Fruit fly (Drosophila melanogaster): ENCODE data around the gene t-Grip91.

t-Grip91 gene

DNA sequence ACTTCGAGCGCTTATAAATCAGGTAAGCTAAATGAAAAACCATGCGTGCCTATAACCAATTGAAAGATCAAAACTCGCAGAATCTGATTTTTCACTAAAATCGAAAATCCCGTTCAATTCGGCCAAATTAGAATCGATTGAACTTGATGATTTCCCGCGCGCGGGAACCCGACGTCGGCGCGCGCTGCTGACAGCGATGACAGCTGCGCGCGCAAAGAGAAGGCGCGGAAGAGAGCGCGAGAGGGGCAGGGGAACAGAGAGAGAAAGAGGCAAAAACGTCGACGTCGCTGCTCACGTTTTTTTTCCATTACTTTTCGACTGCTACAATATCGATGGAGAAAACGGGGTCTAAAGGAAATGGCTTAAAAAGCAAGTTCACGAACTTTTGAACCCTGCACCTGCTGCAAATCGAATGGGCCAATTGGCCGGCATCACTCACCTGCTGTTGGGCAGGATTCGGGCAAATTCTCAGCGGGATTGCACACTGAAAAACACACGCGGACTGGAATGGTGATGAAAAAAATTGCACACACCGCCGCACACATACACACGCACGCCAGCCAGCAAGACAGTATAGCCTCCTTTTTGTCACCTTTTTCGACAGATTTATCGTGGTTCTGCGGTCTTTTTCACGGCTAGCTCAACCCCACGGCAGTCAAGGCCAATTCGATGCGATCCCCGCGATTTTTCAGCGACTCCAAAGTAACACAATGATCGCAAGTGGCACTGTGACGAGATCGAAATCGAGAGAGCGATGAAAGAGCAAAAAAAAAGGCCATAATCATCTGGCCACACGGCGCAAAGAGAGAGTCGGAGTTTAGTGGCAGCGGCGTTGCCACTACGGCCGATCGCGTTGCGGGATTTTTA lies 36.3 kb upstream of the t-Grip91 start, which contains the start of gene CycE (continued):
- TF ChIP-seq vnd (GFP tag; IDR thresholded peaks at IDR 0.05; ENCODE audit: partially characterized antibody) (no peak), CG11247 (GFP tag; IDR thresholded peaks at IDR 0.05) (no peak), CkIIα-i1 (GFP tag; IDR thresholded peaks at IDR 0.05) (no peak), E2f1 (GFP tag; IDR thresholded peaks at IDR 0.05) (peak; percentile 92), ab (GFP tag; optimal IDR thresholded peaks at IDR 0.05) (no peak), CG18599 (GFP tag; optimal IDR thresholded peaks at IDR 0.05) (no peak), CG2678 (tag; optimal IDR thresholded peaks at IDR 0.05) (no peak), CG17612 (GFP tag; IDR thresholded peaks at IDR 0.05) (no peak), CG1024 (GFP tag; IDR thresholded peaks at IDR 0.05) (no peak), CG11085 (GFP tag; IDR thresholded peaks at IDR 0.05) (no peak), CG14050 (GFP tag; IDR thresholded peaks at IDR 0.05) (no peak), zfh2 (GFP tag; optimal IDR thresholded peaks at IDR 0.05) (no peak), rib (GFP tag; IDR thresholded peaks at IDR 0.05) (peak; percentile 51; the same call in 1 of the 2 replicates), slp2 (GFP tag; optimal IDR thresholded peaks at IDR 0.05) (no peak), Doc2 (GFP tag; IDR thresholded peaks at IDR 0.05) (no peak), jumu (GFP tag; optimal IDR thresholded peaks at IDR 0.05) (no peak), CG8359 (GFP tag; optimal IDR thresholded peaks at IDR 0.05; ENCODE audit: borderline replicate concordance) (no peak), wor (GFP tag; IDR thresholded peaks at IDR 0.05) (no peak), CG10654 (GFP tag; optimal IDR thresholded peaks at IDR 0.05) (no peak), CG18619 (GFP tag; optimal IDR thresholded peaks at IDR 0.05) (no peak), NC2β (GFP tag; optimal IDR thresholded peaks at IDR 0.05) (no peak), Hr39 (optimal IDR thresholded peaks at IDR 0.05) (no peak), CG16863 (GFP tag; optimal IDR thresholded peaks at IDR 0.05) (no peak), bowl (GFP tag; IDR thresholded peaks at IDR 0.05) (no peak), kah (GFP tag; optimal IDR thresholded peaks at IDR 0.05) (peak; percentile 63), CG1529 (GFP tag; optimal IDR thresholded peaks at IDR 0.05) (no peak), ro (GFP tag; IDR thresholded peaks at IDR 0.05) (no peak), CG10431 (GFP tag; optimal IDR thresholded peaks at IDR 0.05) (no peak), unc-4 (GFP tag; IDR thresholded peaks at IDR 0.05; ENCODE audit: partially characterized antibody) (no peak), crol (GFP tag; IDR thresholded peaks at IDR 0.05) (peak; percentile 97), CG5245 (GFP tag; optimal IDR thresholded peaks at IDR 0.05) (no peak), chn (GFP tag; optimal IDR thresholded peaks at IDR 0.05) (no peak), crc (GFP tag; optimal IDR thresholded peaks at IDR 0.05) (no peak), Jarid2 (GFP tag; optimal IDR thresholded peaks at IDR 0.05) (no peak), MTF-1 (GFP tag; optimal IDR thresholded peaks at IDR 0.05; ENCODE audit: borderline replicate concordance) (no peak), cad (GFP tag; optimal IDR thresholded peaks at IDR 0.05) (peak; percentile 33), CG4328 (GFP tag; optimal IDR thresholded peaks at IDR 0.05) (no peak), Sox100B (GFP tag; optimal IDR thresholded peaks at IDR 0.05) (no peak), bab2 (GFP tag; optimal IDR thresholded peaks at IDR 0.05) (no peak), emc (GFP tag; optimal IDR thresholded peaks at IDR 0.05) (no peak), CoRest (tag; optimal IDR thresholded peaks at IDR 0.05) (no peak), pnt (GFP tag; optimal IDR thresholded peaks at IDR 0.05) (no peak), Trl (optimal IDR thresholded peaks at IDR 0.05) (peak; percentile 79 to 83), Trl (GFP tag; optimal IDR thresholded peaks at IDR 0.05) (no peak), CG7963 (GFP tag; IDR thresholded peaks at IDR 0.05; ENCODE audit: partially characterized antibody) (no peak), ssp (GFP tag; IDR thresholded peaks at IDR 0.05) (no peak), Ets97D (GFP tag; optimal IDR thresholded peaks at IDR 0.05) (peak; percentile 3), CG6765 (GFP tag; optimal IDR thresholded peaks at IDR 0.05) (no peak), CG9797 (GFP tag; optimal IDR thresholded peaks at IDR 0.05) (peak; percentile 41), YL-1 (GFP tag; optimal IDR thresholded peaks at IDR 0.05) (no peak), Fer3 (tag; optimal IDR thresholded peaks at IDR 0.05) (no peak)
